Worm (Caenorhabditis elegans) whole organism, mixed stage, embryonic: ENCODE measurements around the gene F26G1.9.

Experiments
- M03D4.4 ChIP-seq: sonication (generic microtip); optimal IDR thresholded peaks from 2 replicates; lab custom pipeline; 2017; ENCODE audit warnings: mild to moderate bottlenecking, missing genetic modification characterization, missing compliant biosample characterization
- bed-3 ChIP-seq: fragments of 200-800 bp; sonication (Bioruptor generic); optimal IDR thresholded peaks from 3 replicates; lab custom pipeline; 2018; ENCODE audit warnings: mild to moderate bottlenecking, missing genetic modification characterization, moderate library complexity, missing compliant biosample characterization
- blmp-1 ChIP-seq: fragments of 150-350 bp; optimal IDR thresholded peaks from 2 replicates; lab custom pipeline; 2014; ENCODE audit warnings: missing biosample characterization, missing genetic modification characterization
- ceh-39 ChIP-seq: fragments of 150-350 bp; optimal IDR thresholded peaks from 2 replicates; lab custom pipeline; 2014; ENCODE audit warnings: missing biosample characterization, missing genetic modification characterization
- ceh-83 ChIP-seq: fragments of 200-800 bp; sonication (Bioruptor generic); optimal IDR thresholded peaks from 2 replicates; lab custom pipeline; 2018; ENCODE audit warnings: mild to moderate bottlenecking, missing genetic modification characterization, missing compliant biosample characterization
- ces-1 ChIP-seq: fragments of 150-350 bp; optimal IDR thresholded peaks from 2 replicates; lab custom pipeline; 2014; ENCODE audit warnings: missing biosample characterization, missing genetic modification reagents, missing genetic modification characterization
- cnd-1 ChIP-seq: fragments of 200-800 bp; sonication (Bioruptor generic); optimal IDR thresholded peaks from 2 replicates; lab custom pipeline; 2018; ENCODE audit warnings: mild to moderate bottlenecking, missing genetic modification characterization, missing compliant biosample characterization
- elt-1 ChIP-seq: sonication (generic microtip); optimal IDR thresholded peaks from 2 replicates; lab custom pipeline; 2017; ENCODE audit warnings: missing genetic modification characterization, mild to moderate bottlenecking, missing compliant biosample characterization, antibody characterized with exemption, moderate library complexity, borderline replicate concordance; ENCODE audit not compliant: insufficient read depth
- elt-3 ChIP-seq: fragments of 150-350 bp; optimal IDR thresholded peaks from 2 replicates; lab custom pipeline; 2014; ENCODE audit warnings: missing biosample characterization, missing genetic modification characterization
- flh-1 ChIP-seq: fragments of 200-800 bp; sonication (Bioruptor generic); optimal IDR thresholded peaks from 2 replicates; lab custom pipeline; 2018; ENCODE audit warnings: mild to moderate bottlenecking, missing genetic modification characterization, moderate library complexity, missing compliant biosample characterization
- ham-2 ChIP-seq: fragments of 200-800 bp; sonication (Bioruptor generic); optimal IDR thresholded peaks from 2 replicates; lab custom pipeline; 2018; ENCODE audit warnings: mild to moderate bottlenecking, missing genetic modification characterization, missing compliant biosample characterization
- hlh-1 ChIP-seq: fragments of 150-350 bp; optimal IDR thresholded peaks from 2 replicates; lab custom pipeline; 2014; ENCODE audit warnings: missing biosample characterization, missing genetic modification reagents, missing genetic modification characterization
- lin-13 ChIP-seq: fragments of 150-350 bp; optimal IDR thresholded peaks from 2 replicates; lab custom pipeline; 2014; ENCODE audit warnings: missing biosample characterization, missing genetic modification characterization
- lin-32 ChIP-seq: fragments of 200-800 bp; sonication (Bioruptor generic); optimal IDR thresholded peaks from 2 replicates; lab custom pipeline; 2018; ENCODE audit warnings: mild to moderate bottlenecking, missing genetic modification characterization, missing compliant biosample characterization
- mep-1 ChIP-seq: fragments of 150-350 bp; optimal IDR thresholded peaks from 2 replicates; lab custom pipeline; 2017; ENCODE audit warnings: missing biosample characterization, missing genetic modification reagents, missing genetic modification characterization, inconsistent platforms
- mls-2 ChIP-seq: sonication (generic microtip); optimal IDR thresholded peaks from 2 replicates; lab custom pipeline; 2016; ENCODE audit warnings: mild to moderate bottlenecking, missing genetic modification characterization, moderate library complexity, missing compliant biosample characterization
- nhr-2 ChIP-seq: fragments of 150-350 bp; optimal IDR thresholded peaks from 2 replicates; lab custom pipeline; 2014; ENCODE audit warnings: missing biosample characterization, missing genetic modification characterization
- nhr-237 ChIP-seq: fragments of 150-350 bp; optimal IDR thresholded peaks from 2 replicates; lab custom pipeline; 2014; ENCODE audit warnings: missing biosample characterization, missing genetic modification characterization
- nhr-28 ChIP-seq: fragments of 150-350 bp; optimal IDR thresholded peaks from 2 replicates; lab custom pipeline; 2014; ENCODE audit warnings: missing biosample characterization, missing genetic modification characterization
- pha-4 ChIP-seq: fragments of 150-350 bp; optimal IDR thresholded peaks from 2 replicates; lab custom pipeline; 2018; ENCODE audit warnings: missing biosample characterization, missing genetic modification reagents, missing genetic modification characterization
- sem-2 ChIP-seq: fragments of 200-800 bp; sonication (Bioruptor generic); optimal IDR thresholded peaks from 2 replicates; lab custom pipeline; 2018; ENCODE audit warnings: mild to moderate bottlenecking, missing genetic modification characterization, missing compliant biosample characterization
- snpc-4 ChIP-seq: fragments of 150-350 bp; optimal IDR thresholded peaks from 2 replicates; lab custom pipeline; 2014; ENCODE audit warnings: missing biosample characterization, missing genetic modification characterization
- tbx-8 ChIP-seq: fragments of 200-800 bp; sonication (Bioruptor generic); optimal IDR thresholded peaks from 2 replicates; lab custom pipeline; 2018; ENCODE audit warnings: mild to moderate bottlenecking, missing genetic modification characterization, moderate library complexity, missing compliant biosample characterization
- unc-39 ChIP-seq: fragments of 150-350 bp; optimal IDR thresholded peaks from 2 replicates; lab custom pipeline; 2014; ENCODE audit warnings: missing biosample characterization, missing genetic modification characterization
- zip-8 ChIP-seq: fragments of 150-350 bp; optimal IDR thresholded peaks from 2 replicates; lab custom pipeline; 2014; ENCODE audit warnings: missing biosample characterization, missing genetic modification characterization

The F26G1.9 gene

DNA sequence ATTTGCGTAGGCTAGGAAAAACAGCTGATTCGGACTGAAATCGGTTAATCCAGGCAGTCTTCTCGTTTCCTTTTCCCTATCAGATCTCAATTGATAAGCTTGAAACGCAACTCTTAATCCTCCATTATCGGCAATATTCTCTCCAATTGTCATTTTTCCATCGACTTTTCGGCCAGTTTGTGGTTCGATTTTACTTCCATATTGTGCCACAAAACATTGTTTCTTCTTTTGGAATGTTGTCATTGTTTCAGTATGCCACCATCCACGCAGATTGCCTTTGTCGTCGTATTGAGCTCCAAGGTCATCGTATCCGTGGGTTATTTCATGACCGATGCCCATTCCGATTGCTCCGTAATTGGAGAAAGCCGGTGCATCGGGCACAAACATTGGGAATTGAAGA lies 2.0 kb upstream of the F26G1.9 start:
- TF ChIP-seq unc-39 (tag; lab: Kevin White, UChicago), result no peak

ce11 chrII:4772441-4772840 lies 1.4 kb downstream of the F26G1.9 start:
- TF ChIP-seq elt-3 (tag; lab: Kevin White, UChicago) (no peak), ham-2 (GFP tag; lab: Kevin White, UChicago) (no peak), mls-2 (tag; lab: Kevin White, UChicago) (no peak), tbx-8 (no peak), blmp-1 (tag; lab: Kevin White, UChicago) (no peak)

ce11 chrII:4771282-4771681 lies 2.5 kb downstream of the F26G1.9 start, which contains the start of gene F26G1.5:
TSS of gene F26G1.5 (minus strand) at chrII:4771382.
- TF ChIP-seq lin-32 (GFP tag; lab: Kevin White, UChicago), result no peak
- no peak for TF ChIP-seq bed-3 (GFP tag; lab: Kevin White, UChicago)
- TF ChIP-seq unc-39 (tag; lab: Kevin White, UChicago), result no peak
- TF ChIP-seq M03D4.4 (tag; lab: Kevin White, UChicago), result no peak
- no peak for TF ChIP-seq mep-1 (tag; lab: Kevin White, UChicago)
- no peak for TF ChIP-seq mls-2 (tag; lab: Kevin White, UChicago)
- TF ChIP-seq pha-4, result no peak
- no peak for TF ChIP-seq ceh-83 (GFP tag; lab: Kevin White, UChicago)
- TF ChIP-seq hlh-1 (tag; lab: Kevin White, UChicago), result no peak
- no peak for TF ChIP-seq elt-3 (tag; lab: Kevin White, UChicago)
- no peak for TF ChIP-seq snpc-4
- no peak for TF ChIP-seq flh-1
- TF ChIP-seq nhr-237 (tag; lab: Kevin White, UChicago), result no peak
- TF ChIP-seq, all 35 proteins: peak for 0

- TF ChIP-seq nhr-237 (tag; lab: Kevin White, UChicago), result no peak
- TF ChIP-seq mep-1 (tag; lab: Kevin White, UChicago), result no peak
- TF ChIP-seq pha-4, result no peak
- no peak for TF ChIP-seq sem-2 (GFP tag; lab: Kevin White, UChicago)
- no peak for TF ChIP-seq snpc-4
- no peak for TF ChIP-seq bed-3 (GFP tag; lab: Kevin White, UChicago)
- TF ChIP-seq nhr-28, result no peak
- no peak for TF ChIP-seq ces-1 (GFP tag; lab: Kevin White, UChicago)
- no peak for TF ChIP-seq ceh-83 (GFP tag; lab: Kevin White, UChicago)
- no peak for TF ChIP-seq elt-3 (tag; lab: Kevin White, UChicago)
- TF ChIP-seq zip-8, result no peak
- no peak for TF ChIP-seq elt-1 (tag; lab: Kevin White, UChicago)
Observed at ce11 chrII:4769886-4770285, 3.9 kb downstream of the F26G1.9 start.

DNA sequence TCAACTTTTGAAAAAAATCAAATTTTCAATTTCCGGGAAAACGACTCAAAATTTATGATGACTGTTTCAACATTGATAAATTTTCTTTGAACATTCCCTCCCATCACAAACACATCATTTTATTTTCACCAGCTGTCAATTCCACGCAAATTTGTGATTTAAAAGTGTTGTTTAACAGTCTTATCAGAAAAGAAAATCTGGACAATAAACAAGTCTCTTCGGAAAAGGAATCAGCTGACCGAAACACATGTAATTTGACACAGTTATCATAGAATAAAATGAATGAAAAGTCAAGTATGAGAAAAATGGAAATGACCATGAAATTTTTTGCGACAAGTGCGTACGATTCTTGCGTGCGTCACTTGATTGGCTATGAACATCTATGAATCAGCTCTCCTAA lies 4.7 kb downstream of the F26G1.9 start:
- TF ChIP-seq nhr-2 (tag; lab: Kevin White, UChicago), result no peak
- TF ChIP-seq lin-32 (GFP tag; lab: Kevin White, UChicago), result no peak
- TF ChIP-seq cnd-1 (tag; lab: Kevin White, UChicago), result no peak
- no peak for TF ChIP-seq ceh-39 (tag; lab: Kevin White, UChicago)
- TF ChIP-seq ham-2 (GFP tag; lab: Kevin White, UChicago), result no peak
- no peak for TF ChIP-seq nhr-237 (tag; lab: Kevin White, UChicago)
- TF ChIP-seq blmp-1 (tag; lab: Kevin White, UChicago), result no peak

DNA sequence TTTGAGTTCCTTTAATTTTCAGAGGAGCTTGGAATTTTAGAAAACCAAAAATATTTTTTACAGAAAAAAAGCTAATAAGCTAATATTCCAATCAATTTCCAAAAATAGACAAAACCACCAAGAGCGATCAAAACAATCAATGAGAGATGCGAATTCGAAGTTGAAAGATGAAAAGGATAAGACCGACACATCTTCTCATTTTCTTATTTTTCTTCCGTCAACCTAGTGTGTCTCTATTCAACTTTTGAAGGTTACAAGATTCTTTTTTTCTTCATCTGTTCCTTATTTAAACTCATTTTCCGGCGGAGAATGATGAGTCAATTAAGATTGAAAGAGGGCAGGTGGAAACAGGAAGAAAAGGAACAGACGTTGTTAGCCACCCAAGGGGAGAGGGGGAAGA lies 6.2 kb downstream of the F26G1.9 start:
- TF ChIP-seq elt-3 (tag; lab: Kevin White, UChicago) (no peak), lin-13 (tag; lab: Kevin White, UChicago) (no peak), zip-8 (no peak)

DNA sequence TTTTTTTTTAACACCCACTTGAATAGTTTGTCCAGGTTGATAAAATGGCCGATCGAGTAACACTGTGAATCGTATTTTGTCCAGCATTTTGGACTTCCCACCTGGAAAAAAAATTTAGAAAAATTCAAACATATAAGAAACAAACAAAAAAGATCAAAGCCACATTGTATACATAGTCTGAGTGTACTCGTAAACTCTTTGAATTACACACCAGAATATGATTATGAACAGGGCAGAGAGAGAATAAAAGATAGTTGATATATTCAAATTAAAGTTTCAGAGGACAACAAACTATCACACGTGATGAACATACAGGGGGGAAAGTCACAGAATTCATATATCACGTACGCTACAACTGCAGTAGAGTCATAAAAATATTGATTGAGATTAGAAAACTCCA lies 7.5 kb downstream of the F26G1.9 start, which contains the start of gene ttm-2:
ttm-2 (minus strand) TSS at position 101 of the 400 bp plus-strand sequence.
- no peak for TF ChIP-seq flh-1
- no peak for TF ChIP-seq mep-1 (tag; lab: Kevin White, UChicago)
- TF ChIP-seq snpc-4, result no peak
